Worm (Caenorhabditis elegans) whole organism, L3 larva: Measurements from ENCODE around the gene tpst-1.

ENCODE experiments used
- ama-1 ChIP-seq: fragments of 150-350 bp; optimal IDR thresholded peaks from 2 replicates; lab custom pipeline; 2018
- egl-27 ChIP-seq: sonication (generic microtip); optimal IDR thresholded peaks from 4 replicates; lab custom pipeline; 2017; ENCODE audit warnings: missing biosample characterization, missing genetic modification reagents, missing genetic modification characterization
- jun-1 ChIP-seq: fragments of 150-350 bp; optimal IDR thresholded peaks from 2 replicates; lab custom pipeline; 2014; ENCODE audit warnings: missing biosample characterization, missing genetic modification reagents, missing genetic modification characterization
- mml-1 ChIP-seq: fragments of 150-350 bp; sonication (generic microtip); optimal IDR thresholded peaks from 3 replicates; lab custom pipeline; 2014; ENCODE audit warnings: missing biosample characterization, missing genetic modification characterization
- nhr-12 ChIP-seq: fragments of 150-350 bp; optimal IDR thresholded peaks from 2 replicates; lab custom pipeline; 2014; ENCODE audit warnings: missing biosample characterization, missing genetic modification characterization
- nhr-237 ChIP-seq: fragments of 150-350 bp; optimal IDR thresholded peaks from 2 replicates; lab custom pipeline; 2014; ENCODE audit warnings: missing biosample characterization, missing genetic modification characterization
- nhr-76 ChIP-seq: fragments of 150-350 bp; sonication (generic microtip); optimal IDR thresholded peaks from 5 replicates; lab custom pipeline; 2014; ENCODE audit warnings: missing biosample characterization, missing genetic modification characterization
- pqm-1 ChIP-seq: fragments of 150-350 bp; optimal IDR thresholded peaks from 2 replicates; lab custom pipeline; 2017; ENCODE audit warnings: missing biosample characterization, missing genetic modification characterization, inconsistent platforms
- skn-1 ChIP-seq: fragments of 150-350 bp; optimal IDR thresholded peaks from 2 replicates; lab custom pipeline; 2014; ENCODE audit warnings: missing biosample characterization, missing genetic modification characterization
- snpc-4 ChIP-seq: fragments of 150-350 bp; optimal IDR thresholded peaks from 2 replicates; lab custom pipeline; 2014; ENCODE audit warnings: missing biosample characterization, missing genetic modification characterization
- unc-39 ChIP-seq: sonication (generic microtip); optimal IDR thresholded peaks from 4 replicates; lab custom pipeline; 2017; ENCODE audit warnings: missing biosample characterization, missing genetic modification characterization
- unc-62 ChIP-seq: fragments of 150-350 bp; sonication (generic microtip); optimal IDR thresholded peaks from 4 replicates; lab custom pipeline; 2014; ENCODE audit warnings: missing biosample characterization, missing genetic modification reagents, missing genetic modification characterization

- TF ChIP-seq egl-27 (tag; lab: Kevin White, UChicago): no peak
- no peak for TF ChIP-seq snpc-4
- TF ChIP-seq pqm-1 (tag; lab: Kevin White, UChicago): no peak
- no peak for TF ChIP-seq mml-1 (tag; lab: Kevin White, UChicago)
- no peak for TF ChIP-seq ama-1 (lab: Kevin White, UChicago)
- TF ChIP-seq nhr-237: no peak
- TF ChIP-seq jun-1: no peak
- no peak for TF ChIP-seq nhr-12 (tag; lab: Kevin White, UChicago)
- TF ChIP-seq skn-1: no peak
- no peak for TF ChIP-seq unc-39
- no peak for TF ChIP-seq unc-62 (GFP tag; lab: Kevin White, UChicago)
- TF ChIP-seq nhr-76 (tag; lab: Kevin White, UChicago): no peak
Observed at ce11 chrIII:12606175-12606574, 55.9 kb downstream of the tpst-1 start.
